Worm (Caenorhabditis elegans): ENCODE results near the gene str-63.

- no peak for TF ChIP-seq lin-13 (GFP tag; optimal IDR thresholded peaks at IDR 0.05)
- no peak for TF ChIP-seq gmeb-1 (tag; optimal IDR thresholded peaks at IDR 0.05)
- TF ChIP-seq nhr-11 (tag; optimal IDR thresholded peaks at IDR 0.05): no peak
- no peak for TF ChIP-seq snpc-4 (tag; optimal IDR thresholded peaks at IDR 0.05)
- no peak for TF ChIP-seq nhr-12 (tag; optimal IDR thresholded peaks at IDR 0.05)
- no peak for TF ChIP-seq nhr-237 (tag; optimal IDR thresholded peaks at IDR 0.05)
- no peak for TF ChIP-seq ztf-11 (tag; optimal IDR thresholded peaks at IDR 0.05)
Measured at ce11 chrV:3344001-3344400, 7.4 kb upstream of the str-63 start.
